Fruit fly (Drosophila melanogaster): Measurements from ENCODE around the gene lsn.

Gene lsn

dm6 chr3R:21855469-21855826 is 9.5 kb upstream of the lsn start (continued):
- TF ChIP-seq ac (GFP tag; optimal IDR thresholded peaks at IDR 0.05) (peak; percentile 13), schlank (tag; optimal IDR thresholded peaks at IDR 0.05) (no peak), CG42726 (GFP tag; IDR thresholded peaks at IDR 0.05; ENCODE audit: partially characterized antibody) (no peak), rib (GFP tag; IDR thresholded peaks at IDR 0.05) (no peak), grau (tag; optimal IDR thresholded peaks at IDR 0.05) (no peak), Eip74EF (GFP tag; optimal IDR thresholded peaks at IDR 0.05) (no peak), gsb-n (tag; optimal IDR thresholded peaks at IDR 0.05) (no peak), ara (GFP tag; IDR thresholded peaks at IDR 0.05) (peak; percentile 32; the same call in 1 of the 2 replicates), vnd (GFP tag; IDR thresholded peaks at IDR 0.05; ENCODE audit: partially characterized antibody) (no peak), CG4707 (GFP tag; optimal IDR thresholded peaks at IDR 0.05) (no peak), Meics (GFP tag; optimal IDR thresholded peaks at IDR 0.05) (no peak), CG7271 (tag; optimal IDR thresholded peaks at IDR 0.05) (no peak), ci (GFP tag; IDR thresholded peaks at IDR 0.05) (peak; percentile 62; the same call in 1 of the 3 replicates), Scr (GFP tag; IDR thresholded peaks at IDR 0.05; ENCODE audit: partially characterized antibody) (no peak), CoRest (tag; optimal IDR thresholded peaks at IDR 0.05) (no peak), CG2120 (GFP tag; optimal IDR thresholded peaks at IDR 0.05) (no peak), tup (GFP tag; optimal IDR thresholded peaks at IDR 0.05) (no peak), emc (GFP tag; optimal IDR thresholded peaks at IDR 0.05) (no peak), CG30403 (GFP tag; optimal IDR thresholded peaks at IDR 0.05) (no peak), pzg (GFP tag; optimal IDR thresholded peaks at IDR 0.05) (no peak), Opbp (GFP tag; IDR thresholded peaks at IDR 0.05; ENCODE audit: partially characterized antibody) (peak; percentile 33; the same call in 1 of the 3 replicates), CG7786 (GFP tag; optimal IDR thresholded peaks at IDR 0.05) (no peak), B-H1 (GFP tag; IDR thresholded peaks at IDR 0.05) (no peak), repo (GFP tag; optimal IDR thresholded peaks at IDR 0.05) (peak; percentile 18), CG12744 (GFP tag; optimal IDR thresholded peaks at IDR 0.05) (no peak), CG3163 (GFP tag; optimal IDR thresholded peaks at IDR 0.05) (no peak), prd (optimal IDR thresholded peaks at IDR 0.05) (no peak), prd (GFP tag; IDR thresholded peaks at IDR 0.05) (0 out of 3 replicates have a peak, but pooled peaks have one; percentile 6), Hr51 (GFP tag; optimal IDR thresholded peaks at IDR 0.05) (no peak), gem (tag; optimal IDR thresholded peaks at IDR 0.05) (no peak), CG1024 (GFP tag; IDR thresholded peaks at IDR 0.05) (no peak), Med (GFP tag) (peak; percentile 65), CG11560 (tag; IDR thresholded peaks at IDR 0.05) (no peak), Dfd (GFP tag; optimal IDR thresholded peaks at IDR 0.05) (no peak), Bdp1 (GFP tag; optimal IDR thresholded peaks at IDR 0.05) (peak; percentile 12), chm (GFP tag; IDR thresholded peaks at IDR 0.05) (no peak; the same call in 1 of the 2 replicates), CG11247 (GFP tag; IDR thresholded peaks at IDR 0.05) (no peak), Kr (GFP tag; optimal IDR thresholded peaks at IDR 0.05) (no peak), CG15696 (tag; optimal IDR thresholded peaks at IDR 0.05) (no peak), CG34422 (GFP tag; IDR thresholded peaks at IDR 0.05) (no peak), CG11085 (GFP tag; IDR thresholded peaks at IDR 0.05) (no peak), tap (tag; optimal IDR thresholded peaks at IDR 0.05) (no peak), CG11093 (GFP tag; IDR thresholded peaks at IDR 0.05) (0 out of 3 replicates have a peak, but pooled peaks have one; percentile 34), gfzf (GFP tag; optimal IDR thresholded peaks at IDR 0.05) (no peak), fd64A (GFP tag; optimal IDR thresholded peaks at IDR 0.05) (no peak), dimm (GFP tag; IDR thresholded peaks at IDR 0.05) (no peak), sim (GFP tag; IDR thresholded peaks at IDR 0.05) (peak; percentile 20; the same call in 1 of the 2 replicates), CG2712 (tag; optimal IDR thresholded peaks at IDR 0.05) (no peak), pfk (GFP tag; optimal IDR thresholded peaks at IDR 0.05) (no peak), cad (GFP tag; optimal IDR thresholded peaks at IDR 0.05) (no peak), toy (GFP tag; IDR thresholded peaks at IDR 0.05) (no peak), CG8089 (GFP tag; optimal IDR thresholded peaks at IDR 0.05) (no peak)
